Fruit fly (Drosophila melanogaster) whole organism: ENCODE data around the gene CG43084.

Experiments used
- CG8478 ChIP-seq: fragments of >200 bp; optimal IDR thresholded peaks from 2 replicates; lab custom pipeline; 2018; ENCODE audit warnings: inconsistent platforms
- Dll ChIP-seq: fragments of >200 bp; optimal IDR thresholded peaks from 2 replicates; lab custom pipeline; 2017
- EcR ChIP-seq, 2 experiments: fragments of >200 bp; optimal IDR thresholded peaks; 2 replicates each; lab custom pipeline; 2017; ENCODE audit warnings: missing biosample characterization in 2 of 2, missing genetic modification characterization in 2 of 2, missing genetic modification reagents in 2 of 2
- pan ChIP-seq: fragments of >200 bp; optimal IDR thresholded peaks from 2 replicates; lab custom pipeline; 2017
- psq ChIP-seq: fragments of >200 bp; optimal IDR thresholded peaks from 2 replicates; lab custom pipeline; 2017
- usp ChIP-seq: fragments of >200 bp; optimal IDR thresholded peaks from 2 replicates; lab custom pipeline; 2017; ENCODE audit warnings: missing biosample characterization, missing genetic modification characterization, mixed read lengths

Gene CG43084

DNA sequence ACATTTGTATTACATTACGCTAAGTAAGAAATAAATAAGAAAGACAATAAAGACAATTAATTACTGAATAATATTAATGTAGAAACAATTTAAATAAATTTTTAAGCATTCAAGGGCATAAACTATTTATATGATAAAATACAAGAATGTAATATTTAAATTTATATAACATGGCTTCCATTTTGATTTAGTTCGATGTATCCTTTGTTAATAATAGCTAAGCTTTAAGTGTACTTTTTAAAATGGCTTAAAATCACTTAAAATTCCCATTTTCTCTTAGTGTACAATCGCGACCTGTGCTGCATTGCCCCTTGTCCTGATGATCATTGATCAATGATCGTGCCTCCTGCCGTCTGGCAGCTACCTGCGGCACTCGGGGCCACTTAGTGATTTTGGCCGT, 19.8 kb downstream of the CG43084 start:
- no peak for TF ChIP-seq EcR (GFP tag; optimal IDR thresholded peaks at IDR 0.05; lab: Kevin White, UChicago)
- no peak for TF ChIP-seq pan (lab: Kevin White, UChicago)
- TF ChIP-seq CG8478 (lab: Kevin White, UChicago), result no peak
- TF ChIP-seq psq, result no peak
- no peak for TF ChIP-seq Dll (lab: Kevin White, UChicago)
- TF ChIP-seq usp (GFP tag; lab: Kevin White, UChicago), result no peak

DNA sequence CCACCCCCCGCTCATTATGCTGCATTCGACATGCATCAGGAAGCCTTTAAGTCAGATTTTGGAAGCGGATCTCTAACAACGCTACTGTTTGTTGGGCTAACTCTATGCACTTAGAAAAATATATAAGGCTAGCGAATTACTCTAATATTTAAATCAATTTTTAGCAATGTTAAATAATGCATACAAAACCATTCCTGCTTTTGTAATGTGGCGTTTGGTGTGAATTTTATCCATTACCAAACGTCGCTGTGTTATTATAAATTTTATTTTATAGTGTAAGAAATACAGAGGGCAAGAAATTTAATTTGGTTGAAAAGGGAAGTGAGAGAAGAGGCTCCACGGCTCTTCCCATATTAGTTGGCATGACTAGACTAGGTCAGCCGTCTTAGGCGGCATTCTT, 22.1 kb downstream of the CG43084 start:
- no peak for TF ChIP-seq Dll (lab: Kevin White, UChicago)
- TF ChIP-seq EcR (GFP tag; optimal IDR thresholded peaks at IDR 0.05; lab: Kevin White, UChicago), result no peak
- no peak for TF ChIP-seq CG8478 (lab: Kevin White, UChicago)
- no peak for TF ChIP-seq psq
- TF ChIP-seq usp (GFP tag; lab: Kevin White, UChicago), result no peak
- TF ChIP-seq pan (lab: Kevin White, UChicago), result no peak

DNA sequence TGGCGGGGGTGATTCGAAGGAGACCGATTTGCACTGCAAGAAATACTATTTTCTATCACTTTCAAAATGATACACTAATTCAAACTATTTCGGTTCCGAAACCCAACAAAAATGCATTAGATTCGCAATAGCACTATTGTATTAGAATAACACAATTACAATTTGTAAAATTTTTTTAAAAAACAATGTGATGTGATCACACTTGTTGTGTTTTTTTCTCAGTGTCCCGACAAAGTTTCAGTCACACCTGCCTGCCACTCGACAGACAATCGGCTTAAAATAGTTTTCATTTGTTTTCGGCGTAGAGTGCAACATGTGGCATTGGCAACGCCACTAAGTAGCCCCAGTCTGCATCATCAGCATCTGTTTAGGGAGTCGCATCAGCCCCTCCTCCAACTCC, 24.5 kb downstream of the CG43084 start:
- TF ChIP-seq psq, result no peak
- no peak for TF ChIP-seq EcR (GFP tag; optimal IDR thresholded peaks at IDR 0.05; lab: Kevin White, UChicago)
- TF ChIP-seq pan (lab: Kevin White, UChicago), result no peak
- no peak for TF ChIP-seq CG8478 (lab: Kevin White, UChicago)
- TF ChIP-seq Dll (lab: Kevin White, UChicago), result no peak
- TF ChIP-seq usp (GFP tag; lab: Kevin White, UChicago), result no peak

DNA sequence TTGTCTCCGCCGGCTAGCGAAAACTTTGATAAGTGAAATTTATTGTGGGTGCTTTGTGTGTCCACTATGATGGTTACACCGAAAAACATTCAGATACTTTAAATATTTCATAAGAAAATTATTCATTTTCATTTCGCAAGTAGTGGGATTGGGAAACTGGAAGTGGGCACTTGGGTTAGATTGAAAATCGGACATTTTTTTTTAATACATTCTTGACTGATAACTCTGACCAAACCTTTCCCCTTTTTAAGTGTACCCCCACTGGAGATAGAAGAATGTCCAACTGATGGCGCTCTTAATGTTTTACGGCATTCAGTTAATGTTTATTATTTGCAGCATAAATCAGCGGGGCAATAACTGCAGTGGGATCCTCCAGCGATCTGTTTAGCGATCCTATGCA, 27.0 kb downstream of the CG43084 start:
- no peak for TF ChIP-seq psq
- no peak for TF ChIP-seq Dll (lab: Kevin White, UChicago)
- no peak for TF ChIP-seq EcR (GFP tag; optimal IDR thresholded peaks at IDR 0.05; lab: Kevin White, UChicago)
- TF ChIP-seq pan (lab: Kevin White, UChicago), result no peak
- no peak for TF ChIP-seq CG8478 (lab: Kevin White, UChicago)
- TF ChIP-seq usp (GFP tag; lab: Kevin White, UChicago), result no peak

DNA sequence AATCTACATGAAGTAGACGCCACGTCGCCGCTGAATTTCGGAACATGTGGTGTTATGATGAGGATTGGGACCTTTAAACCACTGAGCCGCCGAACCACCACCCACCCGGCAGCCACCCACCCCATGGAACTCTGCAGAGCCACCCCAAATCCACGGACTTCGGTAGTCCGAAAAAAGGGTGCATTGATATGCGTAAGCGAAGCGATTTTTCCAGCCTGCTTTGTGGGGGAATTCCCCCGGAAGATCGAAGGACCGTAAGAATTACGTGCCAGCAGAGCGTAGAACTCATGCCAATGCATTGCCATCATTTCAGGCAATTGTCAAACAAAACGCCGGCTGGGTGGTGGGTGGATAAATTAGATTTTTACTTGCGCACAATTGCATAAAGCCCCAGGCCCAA, 27.6 kb downstream of the CG43084 start:
- TF ChIP-seq EcR (GFP tag; optimal IDR thresholded peaks at IDR 0.05; lab: Kevin White, UChicago), result no peak
- no peak for TF ChIP-seq psq
- TF ChIP-seq usp (GFP tag; lab: Kevin White, UChicago), result no peak
- TF ChIP-seq Dll (lab: Kevin White, UChicago), result no peak
- TF ChIP-seq pan (lab: Kevin White, UChicago), result no peak
- TF ChIP-seq CG8478 (lab: Kevin White, UChicago), result no peak

DNA sequence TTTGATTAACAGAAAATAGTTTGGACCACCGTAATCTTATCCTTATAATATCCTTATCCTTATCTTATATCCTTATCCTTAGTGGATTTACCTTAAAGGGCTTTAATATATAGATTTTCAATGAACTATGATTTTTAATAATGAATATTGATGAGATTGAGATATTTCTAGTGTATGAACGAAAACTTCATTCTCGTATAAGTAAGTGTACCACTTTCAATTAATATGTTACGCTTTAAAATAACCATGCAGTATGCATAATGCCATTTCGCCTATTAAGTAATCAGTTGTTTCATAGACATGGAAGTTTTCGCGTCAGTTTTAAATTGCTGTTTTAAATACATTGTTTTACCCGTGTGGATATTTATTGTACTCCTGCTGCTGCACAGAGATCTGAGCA, 28.8 kb downstream of the CG43084 start, which contains the start of gene CG7304:
Gene CG7304, plus strand, starts transcription at position 301 of the 400 bp plus-strand sequence.
- no peak for TF ChIP-seq pan (lab: Kevin White, UChicago)
- no peak for TF ChIP-seq psq
- TF ChIP-seq CG8478 (lab: Kevin White, UChicago), result no peak
- TF ChIP-seq usp (GFP tag; lab: Kevin White, UChicago), result no peak
- no peak for TF ChIP-seq EcR (GFP tag; optimal IDR thresholded peaks at IDR 0.05; lab: Kevin White, UChicago)
- TF ChIP-seq Dll (lab: Kevin White, UChicago), result no peak

DNA sequence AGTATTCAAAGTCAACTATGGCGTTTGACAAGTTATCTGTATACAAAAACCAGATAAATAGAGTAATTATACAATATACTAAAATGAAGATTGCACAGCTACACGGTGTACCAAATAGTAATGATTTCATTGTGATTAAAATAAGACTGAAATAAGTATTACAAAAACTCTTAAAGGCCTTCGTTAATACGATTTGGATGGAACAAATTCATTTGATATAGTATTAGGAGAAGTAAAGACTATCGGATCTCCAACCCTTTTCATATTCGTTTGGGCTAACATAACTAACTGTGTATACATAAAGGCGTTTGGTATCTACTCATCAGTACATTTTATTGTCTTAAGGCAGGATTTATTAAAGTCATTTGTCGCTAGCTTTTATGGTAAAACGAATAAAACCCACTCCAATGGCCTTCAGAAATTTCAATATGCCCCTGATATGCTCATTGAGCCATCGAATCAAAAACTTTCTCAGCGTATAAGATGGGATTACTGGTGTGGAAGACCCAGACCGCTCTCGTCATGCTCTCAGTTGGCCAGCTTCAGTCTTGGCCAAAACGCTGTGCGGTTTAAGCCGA, 32.8 kb downstream of the CG43084 start, which contains the start of the genes CG7579 and Pgant8:
Gene CG7579, minus strand, starts transcription at position 101 of the 578 bp plus-strand sequence.
Gene Pgant8, plus strand, starts transcription at position 528 of the 578 bp plus-strand sequence.
- TF ChIP-seq EcR (GFP tag; optimal IDR thresholded peaks at IDR 0.05; lab: Kevin White, UChicago) (no peak), pan (lab: Kevin White, UChicago) (no peak), usp (GFP tag; lab: Kevin White, UChicago) (no peak), psq (no peak), CG8478 (lab: Kevin White, UChicago) (no peak), Dll (lab: Kevin White, UChicago) (no peak)

DNA sequence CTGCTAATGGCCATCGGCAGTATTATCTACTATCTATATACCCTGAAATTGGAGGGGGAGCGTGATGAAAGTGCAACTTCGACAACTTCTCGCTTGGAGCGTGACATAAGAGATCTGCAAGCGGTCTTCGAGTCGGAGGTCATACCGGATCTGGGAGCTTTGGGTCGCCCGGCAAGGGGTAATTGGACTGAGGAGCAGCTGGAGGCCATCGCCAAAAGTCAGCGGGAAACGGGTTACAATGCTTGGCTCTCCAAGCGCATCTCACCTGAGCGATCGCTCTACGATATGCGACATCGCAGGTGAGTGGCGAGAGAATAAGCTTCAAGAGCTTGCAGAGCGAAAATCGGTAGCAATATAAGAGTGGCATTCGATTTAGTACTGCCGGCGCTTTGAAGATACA, 33.4 kb downstream of the CG43084 start:
- no peak for TF ChIP-seq pan (lab: Kevin White, UChicago)
- no peak for TF ChIP-seq Dll (lab: Kevin White, UChicago)
- no peak for TF ChIP-seq EcR (GFP tag; optimal IDR thresholded peaks at IDR 0.05; lab: Kevin White, UChicago)
- TF ChIP-seq usp (GFP tag; lab: Kevin White, UChicago), result no peak
- no peak for TF ChIP-seq CG8478 (lab: Kevin White, UChicago)
- TF ChIP-seq psq, result no peak

DNA sequence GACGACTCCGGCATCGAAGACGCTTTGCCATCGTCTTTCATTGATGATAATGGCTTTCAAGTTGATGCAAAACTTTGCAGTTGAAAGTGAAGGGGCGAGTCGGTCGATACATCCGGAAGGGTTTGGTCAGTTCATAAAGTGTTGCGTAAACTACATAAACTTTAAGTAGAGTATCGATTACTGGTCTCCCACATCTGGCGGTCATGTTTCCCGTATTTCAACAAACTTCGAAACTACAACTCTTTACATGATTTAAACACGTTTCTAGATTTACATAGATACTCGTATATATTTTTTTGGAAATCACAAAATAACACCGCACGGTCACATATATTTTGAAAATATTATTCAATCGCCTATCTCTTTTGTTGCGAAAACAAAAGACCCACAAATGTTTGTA, 37.1 kb downstream of the CG43084 start, which contains the start of gene CG34452:
Gene CG34452, minus strand, starts transcription at position 101 of the 400 bp plus-strand sequence.
- TF ChIP-seq psq, result no peak
- no peak for TF ChIP-seq usp (GFP tag; lab: Kevin White, UChicago)
- TF ChIP-seq CG8478 (lab: Kevin White, UChicago), result no peak
- no peak for TF ChIP-seq Dll (lab: Kevin White, UChicago)
- no peak for TF ChIP-seq EcR (GFP tag; optimal IDR thresholded peaks at IDR 0.05; lab: Kevin White, UChicago)
- TF ChIP-seq pan (lab: Kevin White, UChicago), result no peak

DNA sequence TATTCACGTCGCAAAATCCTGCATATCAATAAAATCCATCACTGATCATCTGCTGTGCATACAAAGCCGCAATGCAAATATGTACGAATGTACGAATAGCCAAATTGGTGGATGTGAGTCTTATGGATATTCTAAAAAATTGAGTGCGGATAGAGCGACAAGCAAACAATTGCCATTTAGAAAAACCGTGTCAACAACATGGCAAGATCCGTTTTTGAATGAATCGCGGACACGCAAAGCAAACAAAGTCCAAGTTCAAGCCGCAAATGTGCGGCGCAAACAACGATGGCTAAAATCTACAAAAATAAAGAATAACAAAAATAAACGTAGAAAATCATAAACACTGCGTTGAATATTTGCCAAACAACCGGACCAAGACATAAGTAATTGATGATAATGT, 38.9 kb downstream of the CG43084 start:
- TF ChIP-seq CG8478 (lab: Kevin White, UChicago) (no peak), usp (GFP tag; lab: Kevin White, UChicago) (no peak)

DNA sequence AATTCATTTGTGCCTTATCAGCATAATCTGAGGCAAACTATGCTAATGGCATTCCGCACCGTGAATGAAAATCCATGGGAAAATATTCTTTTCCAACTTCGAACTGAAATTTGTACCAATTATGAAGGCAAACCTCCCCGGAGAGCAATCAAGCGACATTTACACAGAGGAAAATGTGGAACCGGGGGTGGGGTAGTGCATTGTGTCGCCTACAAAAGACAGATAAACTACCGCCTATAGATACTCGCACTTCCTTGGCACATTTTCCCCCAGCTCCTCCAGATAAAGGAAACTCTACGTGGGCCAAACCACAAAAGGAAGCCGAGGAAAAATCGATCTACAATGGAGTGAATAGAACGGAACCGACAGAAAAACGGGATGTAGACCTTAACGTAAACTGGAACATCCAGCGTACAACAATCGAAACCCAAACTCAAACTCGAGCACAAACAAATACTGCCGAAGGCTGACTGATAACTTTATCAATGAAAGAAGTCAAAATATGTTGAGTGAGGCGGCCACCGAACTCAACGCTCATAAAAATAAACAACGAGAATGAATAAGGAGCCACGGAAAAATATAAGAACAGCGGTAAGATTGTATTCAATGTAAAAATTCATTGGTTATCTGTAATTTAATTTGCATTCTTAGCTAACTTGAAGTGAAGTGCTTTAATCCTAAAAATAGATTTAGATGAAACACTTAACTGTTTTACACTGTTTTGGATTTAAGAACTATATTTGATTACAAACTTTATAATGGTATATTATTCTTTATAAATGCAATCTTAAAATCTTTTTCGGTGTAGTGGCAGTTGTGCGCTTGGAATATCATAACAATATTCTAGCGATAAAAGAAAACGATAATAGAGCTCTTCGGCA, 40.3 kb downstream of the CG43084 start:
- TF ChIP-seq EcR (GFP tag; optimal IDR thresholded peaks at IDR 0.05; lab: Kevin White, UChicago) (peak in 1 of 2 experiments; percentile 22), CG8478 (lab: Kevin White, UChicago) (no peak)
